Worm (Caenorhabditis elegans) whole organism, mixed stage, embryonic: ENCODE data around the gene hlh-1.

ENCODE experiments used
- bed-3 ChIP-seq: fragments of 200-800 bp; sonication (Bioruptor generic); optimal IDR thresholded peaks from 3 replicates; lab custom pipeline; 2018; ENCODE audit warnings: mild to moderate bottlenecking, missing genetic modification characterization, moderate library complexity, missing compliant biosample characterization
- elt-3 ChIP-seq: fragments of 150-350 bp; optimal IDR thresholded peaks from 2 replicates; lab custom pipeline; 2014; ENCODE audit warnings: missing biosample characterization, missing genetic modification characterization
- lin-13 ChIP-seq: fragments of 150-350 bp; optimal IDR thresholded peaks from 2 replicates; lab custom pipeline; 2014; ENCODE audit warnings: missing biosample characterization, missing genetic modification characterization
- lsy-2 ChIP-seq: fragments of 150-350 bp; optimal IDR thresholded peaks from 2 replicates; lab custom pipeline; 2014; ENCODE audit warnings: missing biosample characterization, missing genetic modification characterization
- snpc-4 ChIP-seq: fragments of 150-350 bp; optimal IDR thresholded peaks from 2 replicates; lab custom pipeline; 2014; ENCODE audit warnings: missing biosample characterization, missing genetic modification characterization
- unc-62 ChIP-seq: fragments of 150-350 bp; optimal IDR thresholded peaks from 2 replicates; lab custom pipeline; 2014; ENCODE audit warnings: missing biosample characterization, missing genetic modification reagents, missing genetic modification characterization
- zip-8 ChIP-seq: fragments of 150-350 bp; optimal IDR thresholded peaks from 2 replicates; lab custom pipeline; 2014; ENCODE audit warnings: missing biosample characterization, missing genetic modification characterization

- TF ChIP-seq lin-13 (no peak), snpc-4 (tag; lab: Kevin White, UChicago) (no peak), bed-3 (no peak), elt-3 (tag; lab: Kevin White, UChicago) (no peak), zip-8 (tag; lab: Kevin White, UChicago) (no peak), unc-62 (GFP tag; lab: Kevin White, UChicago) (no peak), lsy-2 (tag; lab: Kevin White, UChicago) (no peak)
Measured at ce11 chrII:4552088-4552487, 33.7 kb downstream of the hlh-1 start.
